Worm (Caenorhabditis elegans) whole organism, midembryonic: Measurements from ENCODE around the gene F37A8.1.

Source experiments
- T22C8.4 ChIP-seq: fragments of 200-800 bp; sonication (Bioruptor generic); IDR thresholded peaks from 2 replicates; pipeline ENCODE4 v1.3.6; 2022; ENCODE audit warnings: missing genetic modification characterization, missing compliant biosample characterization
- cog-1 ChIP-seq: sonication (generic microtip); optimal IDR thresholded peaks from 2 replicates; lab custom pipeline; 2016; ENCODE audit warnings: missing genetic modification characterization, missing compliant biosample characterization
- flt-1 ChIP-seq: fragments of 200-800 bp; sonication (Bioruptor generic); IDR thresholded peaks from 2 replicates; pipeline ENCODE4 v1.3.6; 2022; ENCODE audit warnings: missing genetic modification characterization, missing compliant biosample characterization
- klf-2 ChIP-seq: fragments of 200-800 bp; sonication (Bioruptor generic); conservative IDR thresholded peaks from 2 replicates; pipeline ENCODE4 v1.3.6; 2022; ENCODE audit warnings: missing genetic modification reagents, missing genetic modification characterization, missing compliant biosample characterization
- med-1 ChIP-seq: sonication (generic microtip); optimal IDR thresholded peaks from 2 replicates; lab custom pipeline; 2017; ENCODE audit warnings: missing genetic modification characterization, mild to moderate bottlenecking, missing compliant biosample characterization, antibody characterized with exemption, missing genetic modification reagents; ENCODE audit not compliant: insufficient read depth
- ref-1 ChIP-seq: fragments of 200-800 bp; sonication (Bioruptor generic); conservative IDR thresholded peaks from 2 replicates; pipeline ENCODE4 v1.3.6; 2022; ENCODE audit warnings: missing genetic modification reagents, missing genetic modification characterization, missing compliant biosample characterization
- tab-1 ChIP-seq: fragments of 200-800 bp; sonication (Bioruptor generic); IDR thresholded peaks from 2 replicates; pipeline ENCODE4 v1.3.6; 2022; ENCODE audit warnings: missing genetic modification characterization, missing compliant biosample characterization
- ztf-23 ChIP-seq: fragments of 200-800 bp; sonication (Bioruptor generic); IDR thresholded peaks from 2 replicates; pipeline ENCODE4 v1.3.6; 2022; ENCODE audit warnings: missing genetic modification reagents, missing genetic modification characterization, missing compliant biosample characterization
- ztf-29 ChIP-seq: fragments of 200-800 bp; sonication (Bioruptor generic); IDR thresholded peaks from 2 replicates; pipeline ENCODE4 v1.3.6; 2022; ENCODE audit warnings: missing genetic modification reagents, missing genetic modification characterization, missing compliant biosample characterization

Gene F37A8.1

DNA sequence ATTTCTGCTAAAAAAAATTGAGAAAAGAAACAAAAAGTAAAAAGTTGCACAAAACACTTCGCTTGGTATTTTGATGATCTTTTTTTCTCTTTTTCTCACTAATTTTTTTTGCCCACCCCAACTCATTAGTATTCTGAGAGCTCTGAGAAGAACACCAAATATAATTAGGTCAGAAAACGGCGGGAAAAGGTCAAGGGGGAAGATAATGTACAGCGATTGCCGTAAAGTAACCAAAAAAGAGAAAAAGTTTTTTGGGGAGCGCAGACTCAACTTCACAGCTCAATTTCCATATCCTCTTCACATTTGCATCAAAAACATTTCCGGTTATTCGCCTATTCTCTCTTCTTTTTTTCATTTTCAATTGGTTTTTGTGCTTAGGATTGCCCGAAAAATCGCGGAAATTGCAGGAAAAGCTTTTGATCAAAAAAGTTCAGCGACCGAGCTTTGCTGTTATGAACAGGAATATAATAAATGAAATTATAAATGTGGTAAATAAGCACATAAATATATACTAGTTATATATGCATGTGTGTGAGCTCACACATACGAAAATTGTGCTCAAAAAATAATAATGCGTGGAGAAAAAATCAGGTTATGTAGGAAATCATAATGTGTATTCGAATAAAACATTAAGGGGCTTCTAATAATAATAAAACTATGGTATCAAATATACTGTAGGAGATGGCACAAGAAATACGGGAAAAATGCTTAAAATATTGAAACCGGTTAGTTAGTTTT lies 25.5 kb upstream of the F37A8.1 start:
- no peak for TF ChIP-seq ztf-29 (GFP tag; lab: Robert Waterston, UW)
- TF ChIP-seq tab-1 (GFP tag; lab: Robert Waterston, UW) = no peak
- no peak for TF ChIP-seq cog-1 (tag; lab: Kevin White, UChicago)
- TF ChIP-seq med-1 (GFP tag; lab: Kevin White, UChicago) = no peak
- TF ChIP-seq T22C8.4 (GFP tag; lab: Robert Waterston, UW) = no peak
- no peak for TF ChIP-seq klf-2 (GFP tag; lab: Robert Waterston, UW)
- no peak for TF ChIP-seq ztf-23 (GFP tag; lab: Robert Waterston, UW)
- TF ChIP-seq ref-1 (GFP tag; lab: Robert Waterston, UW) = no peak
- no peak for TF ChIP-seq flt-1 (GFP tag; lab: Robert Waterston, UW)

DNA sequence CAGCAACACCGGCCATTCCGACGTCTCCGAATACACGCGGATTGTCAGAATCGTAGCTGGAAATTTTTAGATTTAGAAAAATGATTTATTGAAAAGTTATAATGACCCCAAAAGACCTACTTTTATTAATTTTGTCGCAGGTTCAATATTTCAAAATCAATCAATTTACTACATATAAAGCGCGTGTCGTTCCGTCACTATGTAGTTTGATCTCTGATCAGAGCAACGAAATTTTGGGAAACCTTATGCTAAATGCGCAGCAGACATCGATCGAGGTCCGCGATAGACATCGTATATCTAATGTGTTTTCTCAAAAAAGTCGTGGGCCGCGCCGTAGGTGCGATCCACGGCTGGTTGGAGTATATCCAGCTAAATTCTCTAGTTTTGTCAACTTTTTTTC lies 21.8 kb upstream of the F37A8.1 start:
- TF ChIP-seq T22C8.4 (GFP tag; lab: Robert Waterston, UW) = no peak
- TF ChIP-seq flt-1 (GFP tag; lab: Robert Waterston, UW) = no peak
- TF ChIP-seq ztf-23 (GFP tag; lab: Robert Waterston, UW) = no peak
- TF ChIP-seq cog-1 (tag; lab: Kevin White, UChicago) = no peak
- TF ChIP-seq klf-2 (GFP tag; lab: Robert Waterston, UW) = no peak
- TF ChIP-seq ztf-29 (GFP tag; lab: Robert Waterston, UW) = no peak
- TF ChIP-seq tab-1 (GFP tag; lab: Robert Waterston, UW) = no peak
- no peak for TF ChIP-seq ref-1 (GFP tag; lab: Robert Waterston, UW)
- TF ChIP-seq med-1 (GFP tag; lab: Kevin White, UChicago) = no peak

ce11 chrIII:3907587-3907986 lies 20.6 kb upstream of the F37A8.1 start, which contains the start of gene mmcm-1:
mmcm-1 (minus strand) TSS chrIII:3907687.
- TF ChIP-seq klf-2 (GFP tag; lab: Robert Waterston, UW) (no peak), tab-1 (GFP tag; lab: Robert Waterston, UW) (no peak), ztf-29 (GFP tag; lab: Robert Waterston, UW) (no peak), ztf-23 (GFP tag; lab: Robert Waterston, UW) (no peak), T22C8.4 (GFP tag; lab: Robert Waterston, UW) (no peak), ref-1 (GFP tag; lab: Robert Waterston, UW) (no peak), med-1 (GFP tag; lab: Kevin White, UChicago) (no peak)

ce11 chrIII:3908205-3908604 lies 20.0 kb upstream of the F37A8.1 start:
- TF ChIP-seq klf-2 (GFP tag; lab: Robert Waterston, UW) (no peak), cog-1 (tag; lab: Kevin White, UChicago) (no peak), T22C8.4 (GFP tag; lab: Robert Waterston, UW) (no peak), ref-1 (GFP tag; lab: Robert Waterston, UW) (no peak), ztf-29 (GFP tag; lab: Robert Waterston, UW) (no peak), flt-1 (GFP tag; lab: Robert Waterston, UW) (no peak), ztf-23 (GFP tag; lab: Robert Waterston, UW) (no peak), med-1 (GFP tag; lab: Kevin White, UChicago) (no peak), tab-1 (GFP tag; lab: Robert Waterston, UW) (no peak)

- TF ChIP-seq klf-2 (GFP tag; lab: Robert Waterston, UW) (no peak), tab-1 (GFP tag; lab: Robert Waterston, UW) (no peak), med-1 (GFP tag; lab: Kevin White, UChicago) (no peak), ref-1 (GFP tag; lab: Robert Waterston, UW) (no peak), cog-1 (tag; lab: Kevin White, UChicago) (no peak), ztf-29 (GFP tag; lab: Robert Waterston, UW) (no peak), T22C8.4 (GFP tag; lab: Robert Waterston, UW) (no peak), ztf-23 (GFP tag; lab: Robert Waterston, UW) (no peak), flt-1 (GFP tag; lab: Robert Waterston, UW) (no peak)
Measured at ce11 chrIII:3914049-3914448, 14.2 kb upstream of the F37A8.1 start, which contains the start of gene pat-3. pat-3 (minus strand) TSS chrIII:3914149.

- TF ChIP-seq T22C8.4 (GFP tag; lab: Robert Waterston, UW) (no peak), cog-1 (tag; lab: Kevin White, UChicago) (no peak), klf-2 (GFP tag; lab: Robert Waterston, UW) (no peak), tab-1 (GFP tag; lab: Robert Waterston, UW) (no peak), ztf-29 (GFP tag; lab: Robert Waterston, UW) (no peak), med-1 (GFP tag; lab: Kevin White, UChicago) (no peak), ref-1 (GFP tag; lab: Robert Waterston, UW) (no peak), flt-1 (GFP tag; lab: Robert Waterston, UW) (no peak), ztf-23 (GFP tag; lab: Robert Waterston, UW) (no peak)
Measured at ce11 chrIII:3914836-3915235, 13.4 kb upstream of the F37A8.1 start.

DNA sequence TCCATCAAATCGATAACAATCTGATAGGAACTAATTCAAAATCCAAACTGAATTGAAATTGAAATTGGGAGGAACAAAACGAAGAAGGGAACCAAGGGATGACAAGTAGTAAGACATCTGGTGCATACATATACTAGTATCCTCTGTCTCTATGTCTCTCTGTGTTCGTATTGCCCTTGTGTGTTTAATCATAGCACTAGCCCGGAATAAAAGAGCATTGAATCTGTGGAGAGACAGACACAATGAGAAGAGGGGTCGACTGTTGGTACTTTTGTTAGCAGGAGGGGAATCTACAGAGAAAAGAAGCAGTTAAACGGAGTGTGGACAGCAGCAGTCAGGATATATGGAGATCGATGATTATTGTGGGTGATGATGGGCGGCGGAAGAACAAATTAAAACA lies 12.5 kb upstream of the F37A8.1 start:
- TF ChIP-seq med-1 (GFP tag; lab: Kevin White, UChicago) = no peak
- TF ChIP-seq ztf-23 (GFP tag; lab: Robert Waterston, UW) = 0 out of 2 replicates have a peak, but pooled peaks have one; percentile 28
- no peak for TF ChIP-seq tab-1 (GFP tag; lab: Robert Waterston, UW)
- peak; percentile 40; the same call in 1 of the 2 replicates for TF ChIP-seq ztf-29 (GFP tag; lab: Robert Waterston, UW)
- no peak for TF ChIP-seq flt-1 (GFP tag; lab: Robert Waterston, UW)
- TF ChIP-seq T22C8.4 (GFP tag; lab: Robert Waterston, UW) = no peak
- TF ChIP-seq cog-1 (tag; lab: Kevin White, UChicago) = no peak
- no peak for TF ChIP-seq klf-2 (GFP tag; lab: Robert Waterston, UW)
- no peak for TF ChIP-seq ref-1 (GFP tag; lab: Robert Waterston, UW)

DNA sequence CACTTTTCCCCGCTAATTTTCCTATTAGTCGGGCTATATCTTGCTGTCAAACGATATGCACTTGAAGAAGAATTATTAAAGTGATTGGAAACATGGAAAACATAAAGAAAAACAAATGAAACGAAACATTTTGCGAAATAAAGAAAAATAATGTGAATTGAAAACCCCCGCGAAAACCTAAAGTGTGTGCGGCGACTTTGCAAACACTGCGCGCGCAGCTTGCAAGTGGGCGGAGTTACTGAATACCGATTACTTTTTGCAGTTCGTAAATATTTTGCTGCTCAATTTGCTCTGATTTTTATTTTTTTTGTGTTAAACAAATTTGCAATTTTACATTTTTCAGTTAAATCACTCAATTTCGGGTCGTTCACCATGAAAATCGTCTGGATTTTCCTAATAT lies 11.6 kb upstream of the F37A8.1 start, which contains the start of gene ccdc-47:
Gene ccdc-47 (plus strand): TSS at position 344 of the 400 bp plus-strand sequence.
- peak; percentile 89 for TF ChIP-seq ztf-23 (GFP tag; lab: Robert Waterston, UW)
- no peak for TF ChIP-seq ztf-29 (GFP tag; lab: Robert Waterston, UW)
- TF ChIP-seq T22C8.4 (GFP tag; lab: Robert Waterston, UW) = peak; percentile 66
- peak; percentile 95 for TF ChIP-seq med-1 (GFP tag; lab: Kevin White, UChicago)
- peak; percentile 77 for TF ChIP-seq klf-2 (GFP tag; lab: Robert Waterston, UW)
- TF ChIP-seq flt-1 (GFP tag; lab: Robert Waterston, UW) = peak; percentile 93
- 0 out of 2 replicates have a peak, but pooled peaks have one; percentile 22 for TF ChIP-seq ref-1 (GFP tag; lab: Robert Waterston, UW)
- peak; percentile 88 for TF ChIP-seq tab-1 (GFP tag; lab: Robert Waterston, UW)
- peak; percentile 72 for TF ChIP-seq cog-1 (tag; lab: Kevin White, UChicago)
